Fruit fly (Drosophila melanogaster) whole organism: Measurements from ENCODE around the gene Nnk.

Experiments
- Dll ChIP-seq: fragments of >200 bp; optimal IDR thresholded peaks from 2 replicates; lab custom pipeline; 2017
- EcR ChIP-seq, 2 experiments: fragments of >200 bp; optimal IDR thresholded peaks; 2 replicates each; lab custom pipeline; 2017; ENCODE audit warnings: missing biosample characterization in 2 of 2, missing genetic modification characterization in 2 of 2, missing genetic modification reagents in 2 of 2
- pan ChIP-seq: fragments of >200 bp; optimal IDR thresholded peaks from 2 replicates; lab custom pipeline; 2017
- psq ChIP-seq: fragments of >200 bp; optimal IDR thresholded peaks from 2 replicates; lab custom pipeline; 2017

- TF ChIP-seq psq, result no peak
- no peak for TF ChIP-seq EcR (GFP tag; optimal IDR thresholded peaks at IDR 0.05; lab: Kevin White, UChicago)
- TF ChIP-seq pan (lab: Kevin White, UChicago), result no peak
- no peak for TF ChIP-seq Dll (lab: Kevin White, UChicago)
These were observed 41.9 kb upstream of the Nnk start for dm6 chr3R:17846966-17847365.
